In the genomic region with DNA sequence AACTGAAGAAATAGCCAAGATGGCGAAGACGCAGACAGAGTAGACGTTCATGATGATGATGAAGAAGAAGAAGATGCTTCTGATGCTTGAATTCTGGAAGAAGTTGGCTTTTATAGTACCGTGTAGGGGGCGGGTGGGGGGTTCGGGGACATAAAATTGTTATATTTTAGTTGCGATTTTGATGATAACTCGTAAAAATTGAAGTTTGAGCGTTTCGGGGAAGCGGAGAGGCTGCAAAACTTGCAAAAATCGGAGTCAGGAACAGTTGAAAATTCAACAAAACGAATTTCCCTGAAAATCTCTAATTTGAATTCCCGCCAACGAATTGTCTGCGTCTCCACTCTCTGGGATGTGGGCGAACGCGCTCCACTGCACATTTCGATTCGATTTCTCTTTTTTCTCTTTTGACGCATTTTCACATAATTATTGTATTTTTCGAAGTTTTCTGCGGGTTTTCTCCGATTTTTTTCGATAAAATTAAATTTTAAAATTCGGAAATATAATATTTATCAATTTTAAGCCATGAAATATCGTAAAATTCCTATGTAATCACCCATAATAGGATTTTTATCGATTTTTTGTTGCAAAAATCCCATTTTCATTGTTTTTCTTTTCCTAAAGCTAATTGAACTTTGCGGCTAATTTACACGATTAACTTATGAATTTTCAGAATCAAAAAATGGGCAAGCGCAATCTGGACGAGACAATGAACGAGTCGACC, we compare ENCODE assay signal across 4 worm cellular contexts.
TF ChIP-seq lines count a peak whose summit lies in the region.

A gene (minus strand): TSS at position 51 of the 721 bp plus-strand sequence.
A gene (plus strand): TSS at position 671 of the 721 bp plus-strand sequence.

TF ChIP-seq in whole organism, L2 larva, 48 proteins besides CTCF, POLR2A, EP300 and RAD21 (continues in another document):
- TF ChIP-seq R02D3.7 (tag; optimal IDR thresholded peaks at IDR 0.05; lab: Kevin White, UChicago): peak; percentile 30
- TF ChIP-seq mbf-1 (tag; optimal IDR thresholded peaks at IDR 0.05; lab: Kevin White, UChicago): no peak
- peak; percentile 65 for TF ChIP-seq mab-5 (tag; optimal IDR thresholded peaks at IDR 0.05; lab: Kevin White, UChicago)
- no peak for TF ChIP-seq egl-27 (tag; optimal IDR thresholded peaks at IDR 0.05; lab: Kevin White, UChicago)
- TF ChIP-seq nhr-77 (tag; optimal IDR thresholded peaks at IDR 0.05; lab: Kevin White, UChicago): no peak
- TF ChIP-seq nhr-237 (tag; optimal IDR thresholded peaks at IDR 0.05; lab: Kevin White, UChicago): no peak
- no peak for TF ChIP-seq nhr-11 (tag; optimal IDR thresholded peaks at IDR 0.05; lab: Kevin White, UChicago)
- TF ChIP-seq ztf-4 (tag; optimal IDR thresholded peaks at IDR 0.05; lab: Kevin White, UChicago): peak; percentile 62
- no peak for TF ChIP-seq nhr-23 (tag; optimal IDR thresholded peaks at IDR 0.05; lab: Kevin White, UChicago)
- no peak for TF ChIP-seq ZK546.5 (tag; optimal IDR thresholded peaks at IDR 0.05; lab: Kevin White, UChicago)
- peak; percentile 35 for TF ChIP-seq ama-1 (optimal IDR thresholded peaks at IDR 0.05; lab: Kevin White, UChicago)
- TF ChIP-seq snpc-4 (tag; optimal IDR thresholded peaks at IDR 0.05; lab: Kevin White, UChicago): peak; percentile 91
- peak; percentile 30 for TF ChIP-seq sem-4 (tag; optimal IDR thresholded peaks at IDR 0.05; lab: Kevin White, UChicago)
- TF ChIP-seq lin-13 (GFP tag; optimal IDR thresholded peaks at IDR 0.05; lab: Kevin White, UChicago): peak; percentile 85
- TF ChIP-seq mdl-1 (tag; optimal IDR thresholded peaks at IDR 0.05; lab: Kevin White, UChicago): peak in 1 of 2 experiments; percentile 13
- peak; percentile 28 for TF ChIP-seq ceh-16 (tag; optimal IDR thresholded peaks at IDR 0.05; lab: Kevin White, UChicago)
- no peak for TF ChIP-seq lin-39 (tag; optimal IDR thresholded peaks at IDR 0.05; lab: Kevin White, UChicago)
- no peak for TF ChIP-seq nhr-10 (tag; optimal IDR thresholded peaks at IDR 0.05; lab: Kevin White, UChicago)
- TF ChIP-seq unc-39 (tag; optimal IDR thresholded peaks at IDR 0.05; lab: Kevin White, UChicago): no peak
- peak; percentile 50 for TF ChIP-seq zag-1 (tag; optimal IDR thresholded peaks at IDR 0.05; lab: Kevin White, UChicago)
- no peak for TF ChIP-seq elt-3 (tag; optimal IDR thresholded peaks at IDR 0.05; lab: Kevin White, UChicago)

TF ChIP-seq in whole organism, L4 larva, 104 proteins besides CTCF, POLR2A, EP300 and RAD21 (continues in another document):
- TF ChIP-seq ama-1 (optimal IDR thresholded peaks at IDR 0.05; lab: Kevin White, UChicago) (no peak), ceh-20 (GFP tag; IDR thresholded peaks at IDR 0.05; lab: Robert Waterston, UW) (no peak), ztf-7 (tag; optimal IDR thresholded peaks at IDR 0.05; lab: Kevin White, UChicago) (no peak), mdl-1 (tag; optimal IDR thresholded peaks at IDR 0.05; lab: Kevin White, UChicago) (no peak), nhr-25 (tag; optimal IDR thresholded peaks at IDR 0.05; lab: Kevin White, UChicago; ENCODE audit: borderline replicate concordance, insufficient read depth) (peak; percentile 70), nhr-76 (tag; optimal IDR thresholded peaks at IDR 0.05; lab: Kevin White, UChicago) (no peak), daf-12 (tag; optimal IDR thresholded peaks at IDR 0.05; lab: Kevin White, UChicago) (no peak), ces-1 (GFP tag; optimal IDR thresholded peaks at IDR 0.05; lab: Kevin White, UChicago) (peak; percentile 13), madf-5 (GFP tag; IDR thresholded peaks at IDR 0.05; lab: Robert Waterston, UW) (no peak), duxl-1 (tag; optimal IDR thresholded peaks at IDR 0.05; lab: Kevin White, UChicago; ENCODE audit: poor library complexity) (peak; percentile 60), lim-7 (GFP tag; IDR thresholded peaks at IDR 0.05; lab: Robert Waterston, UW) (no peak), T26A8.4 (GFP tag; IDR thresholded peaks at IDR 0.05; lab: Robert Waterston, UW) (peak; percentile 43; the same call in 1 of the 2 replicates), arid-1 (GFP tag; conservative IDR thresholded peaks at IDR 0.05; lab: Robert Waterston, UW) (peak; percentile 55; the same call in 1 of the 2 replicates), F44E2.7 (GFP tag; IDR thresholded peaks at IDR 0.05; lab: Robert Waterston, UW) (no peak), pha-4 (GFP tag; IDR thresholded peaks at IDR 0.05; lab: Robert Waterston, UW) (no peak), pha-4 (tag; optimal IDR thresholded peaks at IDR 0.05; lab: Kevin White, UChicago) (no peak), lsy-2 (tag; optimal IDR thresholded peaks at IDR 0.05; lab: Kevin White, UChicago) (peak in 1 of 2 experiments; percentile 91), dmd-8 (GFP tag; IDR thresholded peaks at IDR 0.05; lab: Robert Waterston, UW) (no peak), dpl-1 (GFP tag; optimal IDR thresholded peaks at IDR 0.05; lab: Kevin White, UChicago) (peak; percentile 97), lin-13 (GFP tag; optimal IDR thresholded peaks at IDR 0.05; lab: Kevin White, UChicago) (peak; percentile 76), hmg-1.1 (GFP tag; IDR thresholded peaks at IDR 0.05; lab: Robert Waterston, UW) (peak; percentile 57)

TF ChIP-seq in whole organism, late embryonic, 69 proteins besides CTCF, POLR2A, EP300 and RAD21 (continues in another document):
- TF ChIP-seq ztf-16 (tag; optimal IDR thresholded peaks at IDR 0.05; lab: Kevin White, UChicago) (no peak), unc-42 (tag; optimal IDR thresholded peaks at IDR 0.05; lab: Kevin White, UChicago) (peak; percentile 68), hlh-6 (tag; optimal IDR thresholded peaks at IDR 0.05; lab: Kevin White, UChicago) (no peak), hlh-8 (tag; optimal IDR thresholded peaks at IDR 0.05; lab: Kevin White, UChicago) (no peak), odd-2 (tag; optimal IDR thresholded peaks at IDR 0.05; lab: Kevin White, UChicago) (no peak), fkh-10 (GFP tag; optimal IDR thresholded peaks at IDR 0.05; lab: Kevin White, UChicago) (no peak), pros-1 (tag; optimal IDR thresholded peaks at IDR 0.05; lab: Kevin White, UChicago) (peak; percentile 14), madf-2 (tag; optimal IDR thresholded peaks at IDR 0.05; lab: Kevin White, UChicago) (no peak), pat-9 (tag; optimal IDR thresholded peaks at IDR 0.05; lab: Kevin White, UChicago) (no peak), nhr-11 (tag; optimal IDR thresholded peaks at IDR 0.05; lab: Kevin White, UChicago) (no peak), gmeb-2 (tag; optimal IDR thresholded peaks at IDR 0.05; lab: Kevin White, UChicago) (no peak), ceh-6 (GFP tag; optimal IDR thresholded peaks at IDR 0.05; lab: Kevin White, UChicago) (no peak), rnt-1 (tag; optimal IDR thresholded peaks at IDR 0.05; lab: Kevin White, UChicago) (no peak), pag-3 (tag; optimal IDR thresholded peaks at IDR 0.05; lab: Kevin White, UChicago; ENCODE audit: borderline replicate concordance) (no peak), ama-1 (optimal IDR thresholded peaks at IDR 0.05; lab: Kevin White, UChicago) (no peak), F13H6.1 (tag; optimal IDR thresholded peaks at IDR 0.05; lab: Kevin White, UChicago) (no peak), K02D7.2 (tag; optimal IDR thresholded peaks at IDR 0.05; lab: Kevin White, UChicago) (no peak), ceh-2 (tag; optimal IDR thresholded peaks at IDR 0.05; lab: Kevin White, UChicago) (no peak), sdc-2 (tag; optimal IDR thresholded peaks at IDR 0.05; lab: Kevin White, UChicago) (no peak), dmd-4 (tag; optimal IDR thresholded peaks at IDR 0.05; lab: Kevin White, UChicago; ENCODE audit: borderline replicate concordance) (no peak), tbx-2 (tag; optimal IDR thresholded peaks at IDR 0.05; lab: Kevin White, UChicago) (peak; percentile 21), lim-6 (tag; optimal IDR thresholded peaks at IDR 0.05; lab: Kevin White, UChicago) (no peak), fax-1 (tag; optimal IDR thresholded peaks at IDR 0.05; lab: Kevin White, UChicago) (no peak), hlh-30 (tag; optimal IDR thresholded peaks at IDR 0.05; lab: Kevin White, UChicago; ENCODE audit: insufficient read depth) (peak; percentile 12)

TF ChIP-seq in whole organism, mixed stage, embryonic, 35 proteins besides CTCF, POLR2A, EP300 and RAD21 (continues in another document):
- peak; percentile 6 for TF ChIP-seq unc-62 (GFP tag; optimal IDR thresholded peaks at IDR 0.05; lab: Kevin White, UChicago)
- TF ChIP-seq nhr-76 (tag; optimal IDR thresholded peaks at IDR 0.05; lab: Kevin White, UChicago): no peak
- TF ChIP-seq unc-120 (tag; optimal IDR thresholded peaks at IDR 0.05; lab: Kevin White, UChicago; ENCODE audit: poor library complexity, severe bottlenecking): no peak
- TF ChIP-seq ztf-11 (tag; optimal IDR thresholded peaks at IDR 0.05; lab: Kevin White, UChicago): no peak
- no peak for TF ChIP-seq unc-39 (tag; optimal IDR thresholded peaks at IDR 0.05; lab: Kevin White, UChicago)
- no peak for TF ChIP-seq snpc-4 (tag; optimal IDR thresholded peaks at IDR 0.05; lab: Kevin White, UChicago)
- no peak for TF ChIP-seq nhr-2 (tag; optimal IDR thresholded peaks at IDR 0.05; lab: Kevin White, UChicago)
- TF ChIP-seq elt-1 (tag; optimal IDR thresholded peaks at IDR 0.05; lab: Kevin White, UChicago; ENCODE audit: borderline replicate concordance, insufficient read depth): no peak
- no peak for TF ChIP-seq ceh-43 (GFP tag; optimal IDR thresholded peaks at IDR 0.05; lab: Kevin White, UChicago)
- TF ChIP-seq nhr-28 (tag; optimal IDR thresholded peaks at IDR 0.05; lab: Kevin White, UChicago): no peak
- no peak for TF ChIP-seq mab-5 (tag; optimal IDR thresholded peaks at IDR 0.05; lab: Kevin White, UChicago)
- no peak for TF ChIP-seq ham-2 (GFP tag; optimal IDR thresholded peaks at IDR 0.05; lab: Kevin White, UChicago)
- no peak for TF ChIP-seq lin-32 (GFP tag; optimal IDR thresholded peaks at IDR 0.05; lab: Kevin White, UChicago)
- peak; percentile 36 for TF ChIP-seq blmp-1 (tag; optimal IDR thresholded peaks at IDR 0.05; lab: Kevin White, UChicago)
- peak; percentile 71 for TF ChIP-seq lin-13 (tag; optimal IDR thresholded peaks at IDR 0.05; lab: Kevin White, UChicago)
- TF ChIP-seq sptf-1 (tag; optimal IDR thresholded peaks at IDR 0.05; lab: Kevin White, UChicago): peak; percentile 47
- TF ChIP-seq hlh-1 (tag; optimal IDR thresholded peaks at IDR 0.05; lab: Kevin White, UChicago): peak; percentile 3
- TF ChIP-seq drap-1 (GFP tag; optimal IDR thresholded peaks at IDR 0.05; lab: Kevin White, UChicago): no peak
- no peak for TF ChIP-seq tbx-8 (GFP tag; optimal IDR thresholded peaks at IDR 0.05; lab: Kevin White, UChicago)
- TF ChIP-seq ceh-83 (GFP tag; optimal IDR thresholded peaks at IDR 0.05; lab: Kevin White, UChicago): no peak
- TF ChIP-seq elt-3 (tag; optimal IDR thresholded peaks at IDR 0.05; lab: Kevin White, UChicago): no peak
- TF ChIP-seq mls-2 (tag; optimal IDR thresholded peaks at IDR 0.05; lab: Kevin White, UChicago): no peak
- TF ChIP-seq sem-2 (GFP tag; optimal IDR thresholded peaks at IDR 0.05; lab: Kevin White, UChicago): no peak
- TF ChIP-seq lsy-2 (tag; optimal IDR thresholded peaks at IDR 0.05; lab: Kevin White, UChicago): peak; percentile 84
- no peak for TF ChIP-seq zip-8 (tag; optimal IDR thresholded peaks at IDR 0.05; lab: Kevin White, UChicago)
- no peak for TF ChIP-seq M03D4.4 (tag; optimal IDR thresholded peaks at IDR 0.05; lab: Kevin White, UChicago)
